Fruit fly (Drosophila melanogaster) whole organism, embryonic: Measurements from ENCODE around the gene CG11617.
A peak's percentile ranks its signal among the peaks of the same experiment; 100 is the strongest.

Experiments used
- CG13424 ChIP-seq: fragments of 200-800 bp; sonication (Bioruptor generic); optimal IDR thresholded peaks from 2 replicates; lab custom pipeline; 2019; ENCODE audit warnings: missing biosample characterization, mild to moderate bottlenecking, missing genetic modification characterization, moderate library complexity
- CG14667 ChIP-seq: fragments of 200-800 bp; sonication (Bioruptor generic); IDR thresholded peaks from 2 replicates; pipeline ENCODE4 v1.3.6; 2022; ENCODE audit warnings: missing biosample characterization, missing genetic modification characterization
- CG1529 ChIP-seq: fragments of 200-800 bp; sonication (Bioruptor generic); optimal IDR thresholded peaks from 3 replicates; lab custom pipeline; 2018; ENCODE audit warnings: missing biosample characterization, missing genetic modification characterization
- CG17328 ChIP-seq: fragments of 200-800 bp; sonication (Bioruptor generic); IDR thresholded peaks from 2 replicates; pipeline ENCODE4 v1.3.6; 2022; ENCODE audit warnings: missing biosample characterization, missing genetic modification characterization
- CG17361 ChIP-seq: fragments of 200-800 bp; sonication (Bioruptor generic); IDR thresholded peaks from 3 replicates; pipeline ENCODE4 v1.3.6; 2022; ENCODE audit warnings: missing biosample characterization, missing genetic modification characterization
- CG17802 ChIP-seq: fragments of 200-800 bp; sonication (Bioruptor generic); optimal IDR thresholded peaks from 2 replicates; lab custom pipeline; 2018; ENCODE audit warnings: missing biosample characterization, mild to moderate bottlenecking, missing genetic modification characterization, moderate library complexity
- CG18619 ChIP-seq: fragments of 200-800 bp; sonication (Bioruptor generic); optimal IDR thresholded peaks from 3 replicates; lab custom pipeline; 2017; ENCODE audit warnings: missing biosample characterization, mild to moderate bottlenecking, missing genetic modification characterization
- CG34422 ChIP-seq: fragments of 200-800 bp; sonication (Bioruptor generic); IDR thresholded peaks from 3 replicates; pipeline ENCODE4 v1.3.6; 2022; ENCODE audit warnings: missing biosample characterization, missing genetic modification characterization
- CG7271 ChIP-seq: fragments of 200-800 bp; sonication (Bioruptor generic); optimal IDR thresholded peaks from 2 replicates; lab custom pipeline; 2018; ENCODE audit warnings: missing biosample characterization, mild to moderate bottlenecking, missing genetic modification characterization, moderate library complexity
- CG7963 ChIP-seq: fragments of 200-800 bp; sonication (Bioruptor generic); IDR thresholded peaks from 3 replicates; pipeline ENCODE4 v1.3.6; 2022; ENCODE audit warnings: missing biosample characterization, missing genetic modification characterization; ENCODE audit not compliant: partially characterized antibody
- Dad ChIP-seq: fragments of 200-800 bp; sonication (Bioruptor generic); optimal IDR thresholded peaks from 3 replicates; lab custom pipeline; 2016; ENCODE audit warnings: missing biosample characterization, missing genetic modification characterization
- Drgx ChIP-seq: fragments of 200-800 bp; sonication (Bioruptor generic); IDR thresholded peaks from 2 replicates; pipeline ENCODE4 v1.3.6; 2022; ENCODE audit warnings: missing biosample characterization, missing genetic modification characterization
- Ets65A ChIP-seq: fragments of 200-800 bp; sonication (Bioruptor generic); peaks from one replicate; lab custom pipeline; 2016; ENCODE audit warnings: missing biosample characterization, missing genetic modification characterization
- Hey ChIP-seq: fragments of 200-800 bp; sonication (Bioruptor generic); optimal IDR thresholded peaks from 3 replicates; lab custom pipeline; 2018; ENCODE audit warnings: missing biosample characterization, mild to moderate bottlenecking, missing genetic modification characterization
- Hmx ChIP-seq: fragments of 200-800 bp; sonication (Bioruptor generic); optimal IDR thresholded peaks from 2 replicates; lab custom pipeline; 2016; ENCODE audit warnings: missing biosample characterization, missing genetic modification characterization
- Lpt ChIP-seq: fragments of >200 bp; optimal IDR thresholded peaks from 2 replicates; lab custom pipeline; 2018; ENCODE audit warnings: missing biosample characterization, missing genetic modification characterization
- Pdp1 ChIP-seq, 2 experiments: fragments of 200-800 bp; sonication (Bioruptor generic); optimal IDR thresholded peaks; 3 replicates each; lab custom pipeline; 2016; ENCODE audit warnings: missing biosample characterization in 2 of 2, missing genetic modification characterization in 2 of 2, mild to moderate bottlenecking in 1 of 2, moderate library complexity in 1 of 2
- Rx ChIP-seq: fragments of 200-800 bp; sonication (Bioruptor generic); IDR thresholded peaks from 2 replicates; pipeline ENCODE4 v1.3.6; 2022; ENCODE audit warnings: missing biosample characterization, missing genetic modification characterization
- Trl ChIP-seq, 3 experiments: fragments of >200 bp in 2 of 3; fragments of 200-800 bp in 1 of 3; sonication (Bioruptor generic) in 1 of 3; optimal IDR thresholded peaks; 2 replicates in 1 of 3; 3 replicates in 2 of 3; lab custom pipeline; 2016 to 2017; ENCODE audit warnings: missing biosample characterization in 1 of 3, missing genetic modification characterization in 1 of 3
- Usf ChIP-seq: fragments of 200-800 bp; sonication (Bioruptor generic); optimal IDR thresholded peaks from 2 replicates; lab custom pipeline; 2017; ENCODE audit warnings: missing genotype, missing biosample characterization, missing genetic modification characterization
- Xbp1 ChIP-seq: fragments of 200-800 bp; sonication (Bioruptor generic); optimal IDR thresholded peaks from 3 replicates; lab custom pipeline; 2016; ENCODE audit warnings: missing biosample characterization, mild to moderate bottlenecking, missing genetic modification characterization
- ase ChIP-seq: fragments of 200-800 bp; sonication (Bioruptor generic); IDR thresholded peaks from 3 replicates; pipeline ENCODE4 v1.3.6; 2022; ENCODE audit warnings: missing biosample characterization, missing genetic modification characterization
- cad ChIP-seq: fragments of >200 bp; optimal IDR thresholded peaks from 2 replicates; lab custom pipeline; 2017; ENCODE audit warnings: missing biosample characterization, missing genetic modification characterization
- cas ChIP-seq: fragments of 200-800 bp; sonication (Bioruptor generic); IDR thresholded peaks from 2 replicates; pipeline ENCODE4 v1.3.6; 2022; ENCODE audit warnings: missing biosample characterization, missing genetic modification characterization
- cato ChIP-seq: fragments of 200-800 bp; sonication (Bioruptor generic); optimal IDR thresholded peaks from 2 replicates; lab custom pipeline; 2016; ENCODE audit warnings: missing biosample characterization, missing genetic modification characterization, borderline replicate concordance
- croc ChIP-seq: fragments of 200-800 bp; sonication (Bioruptor generic); conservative IDR thresholded peaks from 3 replicates; pipeline ENCODE4 v1.3.6; 2022; ENCODE audit warnings: missing biosample characterization, missing genetic modification characterization
- dysf ChIP-seq: fragments of 200-800 bp; sonication (Bioruptor generic); IDR thresholded peaks from 3 replicates; pipeline ENCODE4 v1.3.6; 2022; ENCODE audit warnings: missing biosample characterization, missing genetic modification characterization
- ems ChIP-seq: fragments of 200-800 bp; sonication (Bioruptor generic); optimal IDR thresholded peaks from 3 replicates; lab custom pipeline; 2016; ENCODE audit warnings: missing biosample characterization, missing genetic modification characterization
- fd102C ChIP-seq: fragments of 200-800 bp; sonication (Bioruptor generic); optimal IDR thresholded peaks from 2 replicates; lab custom pipeline; 2018; ENCODE audit warnings: missing biosample characterization, mild to moderate bottlenecking, missing genetic modification characterization, moderate library complexity
- fd64A ChIP-seq: fragments of 200-800 bp; sonication (Bioruptor generic); optimal IDR thresholded peaks from 3 replicates; lab custom pipeline; 2018; ENCODE audit warnings: missing biosample characterization, mild to moderate bottlenecking, missing genetic modification characterization
- fru ChIP-seq: fragments of >200 bp; optimal IDR thresholded peaks from 2 replicates; lab custom pipeline; 2017
- gcm ChIP-seq: fragments of 200-800 bp; sonication (Bioruptor generic); optimal IDR thresholded peaks from 2 replicates; lab custom pipeline; 2019; ENCODE audit warnings: missing biosample characterization, mild to moderate bottlenecking, missing genetic modification characterization, moderate library complexity
- gem ChIP-seq: fragments of 200-800 bp; sonication (Bioruptor generic); optimal IDR thresholded peaks from 2 replicates; lab custom pipeline; 2019; ENCODE audit warnings: missing biosample characterization, mild to moderate bottlenecking, missing genetic modification characterization, moderate library complexity
- lmd ChIP-seq: fragments of 200-800 bp; sonication (Bioruptor generic); IDR thresholded peaks from 2 replicates; pipeline ENCODE4 v1.3.6; 2022; ENCODE audit warnings: missing biosample characterization, missing genetic modification characterization
- luna ChIP-seq: fragments of 200-800 bp; sonication (Bioruptor generic); optimal IDR thresholded peaks from 2 replicates; lab custom pipeline; 2016; ENCODE audit warnings: missing biosample characterization, missing genetic modification characterization
- nerfin-1 ChIP-seq: fragments of 200-800 bp; sonication (Bioruptor generic); optimal IDR thresholded peaks from 3 replicates; lab custom pipeline; 2019; ENCODE audit warnings: missing biosample characterization, mild to moderate bottlenecking, missing genetic modification characterization, moderate library complexity
- otp ChIP-seq: fragments of 200-800 bp; sonication (Bioruptor generic); IDR thresholded peaks from 3 replicates; pipeline ENCODE4, ENCODE4 v1.3.6; 2022; ENCODE audit warnings: missing biosample characterization, missing genetic modification characterization
- pfk ChIP-seq: fragments of 200-800 bp; sonication (Bioruptor generic); optimal IDR thresholded peaks from 2 replicates; lab custom pipeline; 2018; ENCODE audit warnings: missing biosample characterization, mild to moderate bottlenecking, missing genetic modification characterization, moderate library complexity
- phol ChIP-seq: fragments of 200-800 bp; sonication (Bioruptor generic); optimal IDR thresholded peaks from 3 replicates; lab custom pipeline; 2018; ENCODE audit warnings: missing biosample characterization, mild to moderate bottlenecking, missing genetic modification characterization, moderate library complexity
- pros ChIP-seq: fragments of 200-800 bp; sonication (Bioruptor generic); optimal IDR thresholded peaks from 3 replicates; lab custom pipeline; 2019; ENCODE audit warnings: missing biosample characterization, mild to moderate bottlenecking, missing genetic modification characterization, moderate library complexity
- repo ChIP-seq: fragments of 200-800 bp; sonication (Bioruptor generic); optimal IDR thresholded peaks from 2 replicates; lab custom pipeline; 2016; ENCODE audit warnings: missing biosample characterization, missing genetic modification characterization
- rib ChIP-seq: fragments of 200-800 bp; sonication (Bioruptor generic); IDR thresholded peaks from 2 replicates; pipeline ENCODE4 v1.3.6; 2022; ENCODE audit warnings: missing biosample characterization, missing genetic modification characterization
- ro ChIP-seq: fragments of 200-800 bp; sonication (Bioruptor generic); IDR thresholded peaks from 2 replicates; pipeline ENCODE4 v1.3.6; 2022; ENCODE audit warnings: missing biosample characterization, missing genetic modification characterization
- sna ChIP-seq: fragments of 200-800 bp; sonication (Bioruptor generic); IDR thresholded peaks from 2 replicates; pipeline ENCODE4 v1.3.6; 2022; ENCODE audit warnings: missing biosample characterization, missing genetic modification characterization; ENCODE audit not compliant: partially characterized antibody
- sqz ChIP-seq: fragments of 200-800 bp; sonication (Bioruptor generic); optimal IDR thresholded peaks from 3 replicates; lab custom pipeline; 2018; ENCODE audit warnings: missing biosample characterization, mild to moderate bottlenecking, missing genetic modification characterization
- tin ChIP-seq: fragments of 200-800 bp; sonication (Bioruptor generic); optimal IDR thresholded peaks from 3 replicates; lab custom pipeline; 2016; ENCODE audit warnings: missing biosample characterization, missing genetic modification characterization

The CG11617 gene

DNA sequence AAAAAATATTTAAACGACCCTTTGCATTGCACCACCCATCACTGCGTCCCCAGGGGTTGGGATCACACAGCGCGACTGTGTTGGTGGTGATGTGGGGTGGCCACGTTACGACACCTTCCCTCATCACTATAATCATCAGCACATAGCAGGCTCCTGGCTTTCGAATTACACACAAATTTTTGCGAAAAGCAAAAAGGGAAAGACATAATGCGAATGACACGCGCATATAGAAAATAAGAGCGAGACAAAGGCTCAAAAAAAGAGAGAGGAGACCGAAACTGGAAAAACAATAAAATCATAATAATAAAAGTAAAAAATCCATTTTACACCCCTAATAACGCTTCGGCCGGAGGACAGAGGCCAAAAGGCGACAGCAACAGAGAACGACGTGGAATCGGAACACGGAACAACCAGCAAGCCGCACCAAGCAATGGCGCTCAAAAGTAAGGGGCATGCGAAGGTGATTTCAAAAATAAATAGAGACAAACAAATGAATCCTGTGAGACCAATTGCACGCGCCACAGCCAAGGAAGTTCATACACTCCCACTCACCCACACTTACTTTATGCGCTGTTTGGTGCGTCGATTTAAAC is 12.4 kb upstream of the CG11617 start:
- TF ChIP-seq fd64A: no peak
- TF ChIP-seq pros (GFP tag; lab: Kevin White, UChicago): peak; percentile 97
- no peak for TF ChIP-seq ems (GFP tag; lab: Kevin White, UChicago)
- TF ChIP-seq otp: 0 out of 3 replicates have a peak, but pooled peaks have one; percentile 22
- TF ChIP-seq pfk: peak; percentile 89
- no peak for TF ChIP-seq Hey (tag; lab: Kevin White, UChicago)
- TF ChIP-seq ro (GFP tag; lab: Robert Waterston, UW): no peak
- TF ChIP-seq Usf (GFP tag; lab: Kevin White, UChicago): no peak
- no peak for TF ChIP-seq cato
- no peak for TF ChIP-seq repo (GFP tag; lab: Kevin White, UChicago)
- TF ChIP-seq Ets65A: peak; percentile 31
- TF ChIP-seq CG17802 (tag; lab: Kevin White, UChicago): no peak
- TF ChIP-seq lmd (GFP tag; lab: Robert Waterston, UW): no peak
- peak; percentile 60 for TF ChIP-seq nerfin-1

DNA sequence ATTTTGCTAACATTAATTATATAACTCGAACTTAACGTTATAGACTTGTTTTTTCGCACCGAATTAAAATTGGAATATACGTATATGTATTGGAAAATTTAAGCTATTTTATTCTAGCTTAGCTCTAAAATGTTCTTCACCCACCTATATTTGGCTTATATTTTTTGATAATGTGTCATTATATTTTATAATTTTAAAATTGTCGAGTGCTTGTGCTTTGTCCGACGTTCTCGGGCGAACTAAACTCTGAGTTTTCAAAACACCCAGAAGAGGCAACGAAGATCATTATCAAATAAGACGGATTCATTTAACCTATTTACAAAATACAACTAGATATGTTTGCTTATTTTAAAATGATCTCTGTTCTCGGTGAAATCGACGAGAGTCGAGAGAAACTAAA is 541 bp downstream of the CG11617 start:
- no peak for TF ChIP-seq CG17361 (GFP tag; lab: Robert Waterston, UW)
- TF ChIP-seq CG14667 (GFP tag; lab: Robert Waterston, UW): no peak
- TF ChIP-seq sna (GFP tag; lab: Robert Waterston, UW): no peak
- no peak for TF ChIP-seq dysf (GFP tag; lab: Robert Waterston, UW)
- TF ChIP-seq Trl (optimal IDR thresholded peaks at IDR 0.05; lab: Kevin White, UChicago): peak in 1 of 2 experiments; percentile 28
- TF ChIP-seq Trl (GFP tag; optimal IDR thresholded peaks at IDR 0.05; lab: Kevin White, UChicago): no peak
- TF ChIP-seq, all 482 proteins: peak for 1

DNA sequence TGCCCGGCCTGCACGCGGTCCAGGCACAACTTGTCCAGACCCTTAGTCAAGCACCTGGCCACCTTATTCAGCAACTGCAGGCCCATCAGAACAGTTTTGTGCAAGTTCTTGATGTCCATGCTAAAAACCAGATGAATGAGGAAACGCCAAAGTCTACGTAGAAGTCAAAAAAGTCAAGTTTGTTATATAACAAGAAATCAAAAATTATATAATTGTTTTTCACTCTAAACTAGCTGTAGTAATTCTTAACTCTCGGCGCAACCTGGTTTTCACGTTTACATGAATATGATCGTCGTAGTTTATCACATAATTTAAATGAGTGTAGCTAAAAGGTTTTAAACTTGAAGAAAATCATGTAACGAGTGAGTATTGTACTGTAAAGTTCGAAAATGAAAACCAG is 2.5 kb downstream of the CG11617 start:
- TF ChIP-seq phol (tag; lab: Kevin White, UChicago): no peak
- TF ChIP-seq Ets65A: peak; percentile 51
- peak in 1 of 2 experiments; percentile 93 for TF ChIP-seq Pdp1 (GFP tag; optimal IDR thresholded peaks at IDR 0.05; lab: Kevin White, UChicago)

DNA sequence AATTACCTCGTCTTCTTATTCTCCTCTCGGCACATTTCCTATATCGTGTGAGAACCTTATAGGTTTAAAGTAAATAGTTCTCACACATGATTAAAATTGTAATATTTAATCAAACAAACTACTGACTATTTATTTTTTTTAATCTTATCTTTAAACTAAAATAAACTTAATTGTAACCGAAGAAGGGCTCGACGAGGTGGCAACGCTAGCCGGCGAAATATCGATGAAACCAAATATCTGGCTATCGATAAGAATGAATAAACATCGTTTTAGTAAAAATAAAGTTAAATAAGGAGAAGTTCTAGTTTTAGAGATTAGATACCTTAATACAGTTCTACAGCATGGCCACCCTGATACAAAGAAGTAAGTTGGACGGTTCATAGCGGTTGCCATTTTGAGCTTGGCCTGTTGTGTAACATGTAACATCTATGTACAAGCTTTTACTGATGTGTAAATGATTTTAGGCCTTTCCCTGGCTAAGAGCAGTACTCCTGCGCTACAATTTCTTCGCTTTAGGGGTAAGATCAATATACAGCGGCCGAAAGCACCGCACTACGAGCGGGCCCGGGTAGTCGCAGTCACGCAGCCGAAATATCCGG is 3.5 kb downstream of the CG11617 start, which contains the start of gene mRpL10:
TSS of gene mRpL10 (plus strand) at position 251 of the 599 bp plus-strand sequence.
- TF ChIP-seq Xbp1 (GFP tag; lab: Kevin White, UChicago) (peak; percentile 20), Drgx (GFP tag; lab: Robert Waterston, UW) (no peak), Hmx (GFP tag; lab: Kevin White, UChicago) (no peak), CG13424 (tag; lab: Kevin White, UChicago) (peak; percentile 42), CG7963 (peak; percentile 82), fru (lab: Kevin White, UChicago) (no peak), sqz (GFP tag; lab: Kevin White, UChicago) (no peak), cad (GFP tag; lab: Kevin White, UChicago) (no peak), tin (GFP tag; lab: Kevin White, UChicago) (peak; percentile 8), Dad (peak; percentile 16), Rx (GFP tag; lab: Robert Waterston, UW) (no peak), gem (tag; lab: Kevin White, UChicago) (no peak), CG34422 (GFP tag; lab: Robert Waterston, UW) (peak; percentile 36; the same call in 1 of the 3 replicates), fd102C (GFP tag; lab: Kevin White, UChicago) (no peak), cato (no peak), CG1529 (GFP tag; lab: Kevin White, UChicago) (no peak), Lpt (GFP tag; lab: Kevin White, UChicago) (no peak), luna (no peak), CG18619 (GFP tag; lab: Kevin White, UChicago) (no peak), CG17328 (no peak), ase (GFP tag; lab: Robert Waterston, UW) (no peak), rib (GFP tag; lab: Robert Waterston, UW) (no peak), croc (GFP tag; lab: Robert Waterston, UW) (no peak), cas (GFP tag; lab: Robert Waterston, UW) (no peak), repo (GFP tag; lab: Kevin White, UChicago) (no peak), CG7271 (tag; lab: Kevin White, UChicago) (no peak), gcm (GFP tag; lab: Kevin White, UChicago) (no peak)
